Worm (Caenorhabditis elegans): ENCODE measurements around the gene Y62H9A.12.
A peak's percentile ranks its signal among the peaks of the same experiment; 100 is the strongest.

Y62H9A.12 gene

ce11 chrX:11878109-11878508, 35.8 kb upstream of the Y62H9A.12 start, which contains the start of gene Y62H9A.2:
Gene Y62H9A.2 (minus strand): TSS chrX:11878209.
- no peak for TF ChIP-seq nhr-11 (tag; optimal IDR thresholded peaks at IDR 0.05)
- TF ChIP-seq nhr-48 (tag; optimal IDR thresholded peaks at IDR 0.05), result no peak
- no peak for TF ChIP-seq daf-16 (GFP tag; optimal IDR thresholded peaks at IDR 0.05)
- TF ChIP-seq daf-16 (tag; optimal IDR thresholded peaks at IDR 0.05), result no peak
- TF ChIP-seq gei-8 (GFP tag; optimal IDR thresholded peaks at IDR 0.05), result no peak
- TF ChIP-seq aly-2 (tag; optimal IDR thresholded peaks at IDR 0.05), result no peak

ce11 chrX:11879871-11880270, 34.1 kb upstream of the Y62H9A.12 start, which contains the start of the genes Y62H9A.3 and Y62H9A.4:
Gene Y62H9A.3 (minus strand): TSS chrX:11879971.
Gene Y62H9A.4 (plus strand): TSS chrX:11880126.
- no peak for TF ChIP-seq pqm-1 (tag; optimal IDR thresholded peaks at IDR 0.05)
- peak in 1 of 2 experiments; percentile 55 for TF ChIP-seq unc-62 (GFP tag; optimal IDR thresholded peaks at IDR 0.05 in 1 of 2)
- TF ChIP-seq unc-62 (tag; optimal IDR thresholded peaks at IDR 0.05), result no peak

- TF ChIP-seq ceh-28 (tag; optimal IDR thresholded peaks at IDR 0.05), result no peak
These were observed 31.1 kb upstream of the Y62H9A.12 start, which contains the start of the genes Y62H9A.5 and ule-5 for ce11 chrX:11882800-11883199. Gene Y62H9A.5 (minus strand): TSS chrX:11882900. Gene ule-5 (plus strand): TSS chrX:11883127.

ce11 chrX:11885577-11885976, 28.3 kb upstream of the Y62H9A.12 start, which contains the start of gene Y62H9A.7:
Gene Y62H9A.7 (minus strand): TSS chrX:11885677.
- TF ChIP-seq vab-7 (GFP tag; IDR thresholded peaks at IDR 0.05), result no peak
- no peak for TF ChIP-seq R02D3.7 (tag; optimal IDR thresholded peaks at IDR 0.05)
- no peak for TF ChIP-seq cey-2 (tag; optimal IDR thresholded peaks at IDR 0.05; ENCODE audit: borderline replicate concordance, insufficient read depth)
- no peak for TF ChIP-seq nhr-77 (tag; optimal IDR thresholded peaks at IDR 0.05)
- no peak for TF ChIP-seq nhr-25 (tag; optimal IDR thresholded peaks at IDR 0.05; ENCODE audit: borderline replicate concordance, insufficient read depth)
- TF ChIP-seq ama-1 (optimal IDR thresholded peaks at IDR 0.05), result no peak
- no peak for TF ChIP-seq ztf-7 (tag; optimal IDR thresholded peaks at IDR 0.05)
- TF ChIP-seq ceh-20 (GFP tag; IDR thresholded peaks at IDR 0.05), result no peak
- TF ChIP-seq spr-3 (GFP tag; optimal IDR thresholded peaks at IDR 0.05), result no peak

- no peak for TF ChIP-seq duxl-1 (tag; optimal IDR thresholded peaks at IDR 0.05; ENCODE audit: poor library complexity)
These were observed 21.6 kb upstream of the Y62H9A.12 start, which contains the start of gene Y62H9A.8 for ce11 chrX:11892328-11892727. Gene Y62H9A.8 (minus strand): TSS chrX:11892428.

ce11 chrX:11896708-11897107, 17.2 kb upstream of the Y62H9A.12 start:
- no peak for TF ChIP-seq R02D3.7 (tag; optimal IDR thresholded peaks at IDR 0.05)
- no peak for TF ChIP-seq nhr-111 (GFP tag; optimal IDR thresholded peaks at IDR 0.05)
- TF ChIP-seq aha-1 (tag), result peak; percentile 93

ce11 chrX:11898040-11898439, 15.9 kb upstream of the Y62H9A.12 start, which contains the start of gene Y62H9A.9:
Gene Y62H9A.9 (minus strand): TSS chrX:11898140.
- TF ChIP-seq F26F4.8 (GFP tag; conservative IDR thresholded peaks at IDR 0.05), result no peak
- no peak for TF ChIP-seq aha-1 (tag)
- TF ChIP-seq dve-1 (tag; optimal IDR thresholded peaks at IDR 0.05; ENCODE audit: insufficient read depth), result no peak
- no peak for TF ChIP-seq hif-1 (tag; optimal IDR thresholded peaks at IDR 0.05)
- TF ChIP-seq jun-1 (tag; optimal IDR thresholded peaks at IDR 0.05), result no peak
- TF ChIP-seq nhr-48 (tag; optimal IDR thresholded peaks at IDR 0.05), result no peak
- no peak for TF ChIP-seq ces-1 (GFP tag; optimal IDR thresholded peaks at IDR 0.05)
- TF ChIP-seq F49E8.2 (tag; optimal IDR thresholded peaks at IDR 0.05; ENCODE audit: borderline replicate concordance), result no peak
- TF ChIP-seq hlh-30 (tag; optimal IDR thresholded peaks at IDR 0.05; ENCODE audit: insufficient read depth), result no peak
- TF ChIP-seq ceh-62 (tag; optimal IDR thresholded peaks at IDR 0.05), result no peak
- TF ChIP-seq ceh-82 (tag; optimal IDR thresholded peaks at IDR 0.05), result no peak
- no peak for TF ChIP-seq lin-15B (tag; optimal IDR thresholded peaks at IDR 0.05)
- no peak for TF ChIP-seq zip-2 (tag; optimal IDR thresholded peaks at IDR 0.05)
- no peak for TF ChIP-seq Y75B8A.6 (GFP tag; IDR thresholded peaks at IDR 0.05)
